Worm (Caenorhabditis elegans) whole organism, L4 larva: ENCODE measurements around the gene F42A9.17.
A peak's percentile ranks its signal among the peaks of the same experiment; 100 is the strongest.

ENCODE experiments used
- F26F4.8 ChIP-seq: fragments of 200-800 bp; sonication (Bioruptor generic); conservative IDR thresholded peaks from 2 replicates; pipeline ENCODE4 v1.3.6; 2022; ENCODE audit warnings: missing genetic modification characterization, missing compliant biosample characterization
- F49E8.2 ChIP-seq: sonication (generic microtip); optimal IDR thresholded peaks from 2 replicates; lab custom pipeline; 2016; ENCODE audit warnings: missing compliant biosample characterization, mild to moderate bottlenecking, missing genetic modification characterization, borderline replicate concordance
- T20F7.1 ChIP-seq: fragments of 200-800 bp; sonication (Bioruptor generic); optimal IDR thresholded peaks from 2 replicates; lab custom pipeline; 2018; ENCODE audit warnings: mild to moderate bottlenecking, missing genetic modification characterization, missing compliant biosample characterization
- T26A8.4 ChIP-seq: fragments of 200-800 bp; sonication (Bioruptor generic); IDR thresholded peaks from 2 replicates; pipeline ENCODE4 v1.3.6; 2022; ENCODE audit warnings: missing genetic modification characterization, missing compliant biosample characterization
- Y105C5A.15 ChIP-seq: fragments of 200-800 bp; sonication (Bioruptor generic); IDR thresholded peaks from 2 replicates; pipeline ENCODE4 v1.3.6; 2022; ENCODE audit warnings: missing genetic modification characterization, missing compliant biosample characterization
- Y5F2A.4 ChIP-seq: fragments of 200-800 bp; sonication (Bioruptor generic); optimal IDR thresholded peaks from 2 replicates; lab custom pipeline; 2018; ENCODE audit warnings: mild to moderate bottlenecking, missing genetic modification characterization, missing compliant biosample characterization
- Y75B8A.6 ChIP-seq: fragments of 200-800 bp; sonication (Bioruptor generic); IDR thresholded peaks from 2 replicates; pipeline ENCODE4 v1.3.6; 2022; ENCODE audit warnings: missing genetic modification reagents, missing genetic modification characterization, missing compliant biosample characterization
- ZK546.5 ChIP-seq, 2 experiments: sonication (generic microtip); optimal IDR thresholded peaks; 2 replicates each; lab custom pipeline; 2017; ENCODE audit warnings: missing biosample characterization in 2 of 2, missing genetic modification characterization in 2 of 2
- aha-1 ChIP-seq: fragments of 150-350 bp; peaks from one replicate; lab custom pipeline; 2014; ENCODE audit warnings: missing biosample characterization, missing genetic modification characterization
- aly-2 ChIP-seq: sonication (generic microtip); optimal IDR thresholded peaks from 2 replicates; lab custom pipeline; 2018; ENCODE audit warnings: missing biosample characterization, missing genetic modification characterization
- arid-1 ChIP-seq: fragments of 200-800 bp; sonication (Bioruptor generic); conservative IDR thresholded peaks from 2 replicates; pipeline ENCODE4 v1.3.6; 2022; ENCODE audit warnings: missing genetic modification reagents, missing genetic modification characterization, missing compliant biosample characterization
- ceh-28 ChIP-seq: fragments of 150-350 bp; optimal IDR thresholded peaks from 2 replicates; lab custom pipeline; 2014; ENCODE audit warnings: missing biosample characterization, missing genetic modification reagents, missing genetic modification characterization
- ceh-82 ChIP-seq: sonication (generic microtip); optimal IDR thresholded peaks from 2 replicates; lab custom pipeline; 2017; ENCODE audit warnings: missing biosample characterization, missing genetic modification characterization
- ctbp-1 ChIP-seq: fragments of 200-800 bp; sonication (Bioruptor generic); IDR thresholded peaks from 2 replicates; pipeline ENCODE4 v1.3.6; 2022; ENCODE audit warnings: missing genetic modification reagents, missing genetic modification characterization, missing compliant biosample characterization
- daf-16 ChIP-seq, 3 experiments: sonication (generic microtip); optimal IDR thresholded peaks; 2 replicates each; lab custom pipeline; 2016 to 2017; ENCODE audit warnings: missing genetic modification characterization in 3 of 3, missing genetic modification reagents in 3 of 3, mild to moderate bottlenecking in 2 of 3, missing compliant biosample characterization in 2 of 3, missing biosample characterization in 1 of 3, moderate library complexity in 1 of 3
- dmd-6 ChIP-seq: fragments of 200-800 bp; sonication (Bioruptor generic); IDR thresholded peaks from 2 replicates; pipeline ENCODE4 v1.3.6; 2022; ENCODE audit warnings: missing genetic modification reagents, missing genetic modification characterization, missing compliant biosample characterization
- dmd-9 ChIP-seq: fragments of 200-800 bp; sonication (Bioruptor generic); IDR thresholded peaks from 2 replicates; pipeline ENCODE4 v1.3.6; 2022; ENCODE audit warnings: missing genetic modification reagents, missing genetic modification characterization, missing compliant biosample characterization
- dpl-1 ChIP-seq: fragments of 150-350 bp; optimal IDR thresholded peaks from 2 replicates; lab custom pipeline; 2014; ENCODE audit warnings: missing biosample characterization, missing genetic modification reagents, missing genetic modification characterization
- duxl-1 ChIP-seq: sonication (generic microtip); optimal IDR thresholded peaks from 2 replicates; lab custom pipeline; 2016; ENCODE audit warnings: mild to moderate bottlenecking, missing genetic modification characterization, moderate library complexity, missing compliant biosample characterization; ENCODE audit not compliant: poor library complexity
- dve-1 ChIP-seq: sonication (generic microtip); optimal IDR thresholded peaks from 2 replicates; lab custom pipeline; 2017; ENCODE audit warnings: antibody characterized with exemption, mild to moderate bottlenecking, missing genetic modification characterization, missing compliant biosample characterization; ENCODE audit not compliant: insufficient read depth
- egl-43 ChIP-seq: fragments of 200-800 bp; sonication (Bioruptor generic); IDR thresholded peaks from 2 replicates; pipeline ENCODE4 v1.3.6; 2022; ENCODE audit warnings: missing genetic modification reagents, missing genetic modification characterization, missing compliant biosample characterization
- gei-8 ChIP-seq: fragments of 200-800 bp; sonication (Bioruptor generic); optimal IDR thresholded peaks from 2 replicates; lab custom pipeline; 2018; ENCODE audit warnings: mild to moderate bottlenecking, missing genetic modification characterization, missing compliant biosample characterization
- hif-1 ChIP-seq, 2 experiments: sonication (generic microtip); optimal IDR thresholded peaks; 2 replicates each; lab custom pipeline; 2016 to 2017; ENCODE audit warnings: missing compliant biosample characterization in 2 of 2, missing genetic modification characterization in 2 of 2, missing genetic modification reagents in 2 of 2, missing genotype in 2 of 2, mild to moderate bottlenecking in 1 of 2
- hlh-11 ChIP-seq: fragments of 200-800 bp; sonication (Bioruptor generic); optimal IDR thresholded peaks from 2 replicates; lab custom pipeline; 2018; ENCODE audit warnings: mild to moderate bottlenecking, missing genetic modification characterization, missing compliant biosample characterization
- hlh-30 ChIP-seq: sonication (generic microtip); optimal IDR thresholded peaks from 2 replicates; lab custom pipeline; 2017; ENCODE audit warnings: antibody characterized with exemption, mild to moderate bottlenecking, missing genetic modification characterization, missing compliant biosample characterization; ENCODE audit not compliant: insufficient read depth
- jun-1 ChIP-seq: fragments of 150-350 bp; optimal IDR thresholded peaks from 2 replicates; lab custom pipeline; 2014; ENCODE audit warnings: missing biosample characterization, missing genetic modification reagents, missing genetic modification characterization
- lin-13 ChIP-seq: fragments of 150-350 bp; optimal IDR thresholded peaks from 2 replicates; lab custom pipeline; 2014; ENCODE audit warnings: missing biosample characterization, missing genetic modification reagents, missing genetic modification characterization
- lin-15B ChIP-seq: fragments of 150-350 bp; sonication (generic microtip); optimal IDR thresholded peaks from 3 replicates; lab custom pipeline; 2014; ENCODE audit warnings: missing biosample characterization, missing genetic modification characterization
- lsy-2 ChIP-seq, 2 experiments: fragments of 150-350 bp in 1 of 2; sonication (generic microtip) in 1 of 2; optimal IDR thresholded peaks; 2 replicates each; lab custom pipeline; 2014 to 2017; ENCODE audit warnings: missing biosample characterization in 2 of 2, missing genetic modification characterization in 2 of 2
- madf-5 ChIP-seq, 2 experiments: fragments of 200-800 bp; sonication (Bioruptor generic); IDR thresholded peaks; 2 replicates each; pipeline ENCODE4 v1.3.6; 2022; ENCODE audit warnings: missing compliant biosample characterization in 2 of 2, missing genetic modification characterization in 2 of 2
- madf-9 ChIP-seq: fragments of 200-800 bp; sonication (Bioruptor generic); conservative IDR thresholded peaks from 2 replicates; pipeline ENCODE4 v1.3.6; 2022; ENCODE audit warnings: missing genetic modification reagents, missing genetic modification characterization, missing compliant biosample characterization
- mdl-1 ChIP-seq, 2 experiments: fragments of 150-350 bp in 1 of 2; sonication (generic microtip) in 1 of 2; optimal IDR thresholded peaks; 2 replicates each; lab custom pipeline; 2014 to 2017; ENCODE audit warnings: missing biosample characterization in 2 of 2, missing genetic modification characterization in 2 of 2
- mes-2 ChIP-seq: sonication (generic microtip); optimal IDR thresholded peaks from 2 replicates; lab custom pipeline; 2016; ENCODE audit warnings: missing genotype, mild to moderate bottlenecking, missing genetic modification characterization, missing compliant biosample characterization; ENCODE audit not compliant: poor library complexity, severe bottlenecking
- mxl-3 ChIP-seq: fragments of 200-800 bp; sonication (Bioruptor generic); optimal IDR thresholded peaks from 2 replicates; lab custom pipeline; 2018; ENCODE audit warnings: mild to moderate bottlenecking, missing genetic modification characterization, missing compliant biosample characterization
- nhr-28 ChIP-seq: fragments of 150-350 bp; optimal IDR thresholded peaks from 2 replicates; lab custom pipeline; 2014; ENCODE audit warnings: missing biosample characterization, missing genetic modification characterization
- nhr-42 ChIP-seq: fragments of 200-800 bp; sonication (Bioruptor generic); IDR thresholded peaks from 2 replicates; pipeline ENCODE4 v1.3.6; 2022; ENCODE audit warnings: missing genetic modification characterization, missing compliant biosample characterization
- nhr-6 ChIP-seq: fragments of 150-350 bp; optimal IDR thresholded peaks from 2 replicates; lab custom pipeline; 2014; ENCODE audit warnings: missing biosample characterization, missing genetic modification characterization
- pha-4 ChIP-seq, 2 experiments: fragments of 150-350 bp in 1 of 2; fragments of 200-800 bp in 1 of 2; sonication (Bioruptor generic) in 1 of 2; IDR thresholded peaks in 1 of 2; optimal IDR thresholded peaks in 1 of 2; 2 replicates each; pipeline versions ENCODE4 v1.3.6 to Lab custom; 2014 to 2022; ENCODE audit warnings: missing genetic modification characterization in 2 of 2, missing genetic modification reagents in 2 of 2, missing biosample characterization in 1 of 2, missing compliant biosample characterization in 1 of 2
- snpc-1.2 ChIP-seq: fragments of 200-800 bp; sonication (Bioruptor generic); IDR thresholded peaks from 2 replicates; pipeline ENCODE4 v1.3.6; 2022; ENCODE audit warnings: missing genetic modification reagents, missing genetic modification characterization, missing compliant biosample characterization
- zip-2 ChIP-seq: fragments of 150-350 bp; optimal IDR thresholded peaks from 2 replicates; lab custom pipeline; 2014; ENCODE audit warnings: missing biosample characterization, missing genetic modification characterization
- ztf-11 ChIP-seq: fragments of 150-350 bp; optimal IDR thresholded peaks from 2 replicates; lab custom pipeline; 2014; ENCODE audit warnings: missing biosample characterization, missing genetic modification characterization

The F42A9.17 gene

DNA sequence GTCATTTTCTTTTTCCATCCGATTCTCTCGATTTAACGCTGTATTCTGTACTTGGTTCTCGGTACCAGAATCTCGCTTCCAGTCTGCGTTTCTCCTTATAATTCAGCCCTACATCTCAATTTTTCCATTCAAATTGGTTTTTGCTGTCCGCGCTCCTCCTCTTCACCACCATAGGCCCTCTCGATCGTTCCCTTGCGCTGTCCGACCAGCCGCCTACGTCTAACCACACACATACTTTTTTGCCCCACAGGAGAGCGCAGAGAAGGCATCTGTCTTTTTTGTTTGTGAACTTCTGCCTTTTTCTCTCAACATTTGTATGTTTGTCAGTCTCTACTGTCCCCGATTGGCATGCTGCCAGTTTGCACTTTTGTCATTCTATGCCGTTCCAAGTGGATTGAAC is 15.6 kb upstream of the F42A9.17 start, which contains the start of gene F42A9.11 (continued):
- TF ChIP-seq mes-2 (peak; percentile 53), aha-1 (tag; lab: Kevin White, UChicago) (peak; percentile 89), ceh-82 (no peak), mxl-3 (GFP tag; lab: Kevin White, UChicago) (peak; percentile 73), arid-1 (no peak), snpc-1.2 (GFP tag; lab: Robert Waterston, UW) (no peak), zip-2 (tag; lab: Kevin White, UChicago) (no peak), madf-5 (GFP tag; IDR thresholded peaks at IDR 0.05; lab: Robert Waterston, UW) (no peak), jun-1 (tag; lab: Kevin White, UChicago) (no peak), hlh-11 (peak; percentile 66), ztf-11 (no peak), mdl-1 (tag; optimal IDR thresholded peaks at IDR 0.05; lab: Kevin White, UChicago) (peak in 1 of 2 experiments; percentile 44), T20F7.1 (GFP tag; lab: Kevin White, UChicago) (no peak), aly-2 (tag; lab: Kevin White, UChicago) (no peak), Y105C5A.15 (GFP tag; lab: Robert Waterston, UW) (no peak), duxl-1 (tag; lab: Kevin White, UChicago) (no peak), Y5F2A.4 (GFP tag; lab: Kevin White, UChicago) (no peak), madf-9 (GFP tag; lab: Robert Waterston, UW) (no peak), lin-13 (GFP tag; lab: Kevin White, UChicago) (no peak), hlh-30 (tag; lab: Kevin White, UChicago) (peak; percentile 53), ZK546.5 (tag; optimal IDR thresholded peaks at IDR 0.05; lab: Kevin White, UChicago) (no peak), dve-1 (peak; percentile 14), nhr-28 (tag; lab: Kevin White, UChicago) (peak; percentile 66), F26F4.8 (GFP tag; lab: Robert Waterston, UW) (no peak), daf-16 (GFP tag; optimal IDR thresholded peaks at IDR 0.05; lab: Kevin White, UChicago) (no peak), daf-16 (tag; optimal IDR thresholded peaks at IDR 0.05; lab: Kevin White, UChicago) (peak; percentile 48), dmd-6 (peak; percentile 16; the same call in 1 of the 2 replicates), dpl-1 (GFP tag; lab: Kevin White, UChicago) (peak; percentile 9), nhr-6 (peak; percentile 28), F49E8.2 (tag; lab: Kevin White, UChicago) (no peak), ceh-28 (no peak), Y75B8A.6 (no peak), lsy-2 (tag; optimal IDR thresholded peaks at IDR 0.05; lab: Kevin White, UChicago) (peak in 1 of 2 experiments; percentile 44), gei-8 (GFP tag; lab: Kevin White, UChicago) (no peak), dmd-9 (GFP tag; lab: Robert Waterston, UW) (no peak), lin-15B (tag; lab: Kevin White, UChicago) (no peak)
- TF ChIP-seq, all 104 proteins: peak for 21

DNA sequence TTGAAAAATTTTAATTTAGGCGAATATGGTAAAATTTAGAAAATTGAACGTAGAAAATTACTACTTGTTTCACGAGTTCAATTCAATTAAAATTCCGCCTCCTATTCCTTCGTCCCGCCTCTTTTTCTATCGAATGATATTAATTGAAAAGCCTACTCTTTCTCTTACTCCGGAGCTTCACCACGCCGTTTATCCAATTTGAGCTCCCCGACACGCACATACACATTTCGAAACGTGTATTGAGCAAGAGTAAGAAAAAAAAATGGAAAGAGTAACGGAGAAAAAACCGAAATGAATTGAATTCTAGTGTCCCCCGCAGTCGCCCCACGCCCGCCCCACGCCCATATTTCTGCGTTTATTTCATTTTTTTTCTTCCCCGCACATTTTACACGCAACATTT is 14.6 kb upstream of the F42A9.17 start:
- TF ChIP-seq dmd-9 (GFP tag; lab: Robert Waterston, UW) (no peak), T26A8.4 (GFP tag; lab: Robert Waterston, UW) (peak; percentile 70; the same call in 1 of the 2 replicates), aha-1 (tag; lab: Kevin White, UChicago) (peak; percentile 8), egl-43 (0 out of 2 replicates have a peak, but pooled peaks have one; percentile 24), ctbp-1 (GFP tag; lab: Robert Waterston, UW) (0 out of 2 replicates have a peak, but pooled peaks have one; percentile 18), hif-1 (tag; optimal IDR thresholded peaks at IDR 0.05; lab: Kevin White, UChicago) (peak in 1 of 2 experiments; percentile 4), pha-4 (GFP tag; IDR thresholded peaks at IDR 0.05; lab: Robert Waterston, UW) (0 out of 2 replicates have a peak, but pooled peaks have one; percentile 8), pha-4 (tag; optimal IDR thresholded peaks at IDR 0.05; lab: Kevin White, UChicago) (no peak), nhr-42 (GFP tag; lab: Robert Waterston, UW) (no peak)
